Worm (Caenorhabditis elegans): ENCODE measurements around the gene dct-18.

DNA sequence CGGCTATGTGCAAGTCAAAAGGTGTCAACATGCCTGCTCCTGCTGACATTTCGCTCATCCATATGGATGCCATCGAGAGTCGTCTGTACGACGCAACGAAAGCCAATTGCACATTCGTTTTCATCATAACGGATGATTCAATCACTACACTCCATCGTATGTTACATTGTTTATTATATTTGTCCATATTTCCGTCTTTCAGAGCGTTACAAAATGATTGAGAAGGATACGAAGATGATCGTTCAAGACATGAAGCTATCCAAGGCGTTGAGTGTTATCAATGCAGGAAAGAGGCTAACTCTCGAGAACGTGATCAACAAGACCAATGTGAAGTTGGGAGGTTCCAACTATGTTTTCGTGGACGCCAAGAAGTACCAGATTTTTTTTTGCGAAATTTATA is 10.2 kb upstream of the dct-18 start:
- TF ChIP-seq ama-1 (optimal IDR thresholded peaks at IDR 0.05) (no peak), lin-13 (GFP tag; optimal IDR thresholded peaks at IDR 0.05) (no peak), nhr-90 (tag; optimal IDR thresholded peaks at IDR 0.05; ENCODE audit: poor library complexity) (no peak), lin-35 (GFP tag; optimal IDR thresholded peaks at IDR 0.05) (no peak), lsy-2 (tag; optimal IDR thresholded peaks at IDR 0.05) (no peak), mep-1 (tag; optimal IDR thresholded peaks at IDR 0.05) (no peak), lin-39 (tag; optimal IDR thresholded peaks at IDR 0.05) (no peak)

Data from whole organism, L1 larva.